Fruit fly (Drosophila melanogaster) Kc167 (cell line): Measurements from ENCODE around the gene Ripalpha.

Experiments used
- Myc ChIP-seq: fragments of >200 bp; optimal IDR thresholded peaks from 2 replicates; lab custom pipeline; 2017; ENCODE audit warnings: missing external identifiers
- Sin3A ChIP-seq: fragments of >200 bp; optimal IDR thresholded peaks from 2 replicates; lab custom pipeline; 2018; ENCODE audit warnings: missing external identifiers
- h ChIP-seq: fragments of >200 bp; optimal IDR thresholded peaks from 3 replicates; lab custom pipeline; 2018; ENCODE audit warnings: missing external identifiers
- insv ChIP-seq: fragments of >200 bp; optimal IDR thresholded peaks from 3 replicates; lab custom pipeline; 2018; ENCODE audit warnings: missing external identifiers
- psq ChIP-seq: fragments of >200 bp; optimal IDR thresholded peaks from 2 replicates; lab custom pipeline; 2017; ENCODE audit warnings: missing external identifiers
- ttk ChIP-seq: sonication (Bioruptor generic); optimal IDR thresholded peaks from 2 replicates; lab custom pipeline; 2017; ENCODE audit warnings: missing external identifiers

- no peak for TF ChIP-seq insv (lab: Kevin White, UChicago)
- no peak for TF ChIP-seq psq (lab: Kevin White, UChicago)
- no peak for TF ChIP-seq Sin3A (lab: Kevin White, UChicago)
- no peak for TF ChIP-seq ttk
- TF ChIP-seq h (lab: Kevin White, UChicago) = no peak
- no peak for TF ChIP-seq Myc
Measured at dm6 chr2L:10230455-10230854, 29.7 kb upstream of the Ripalpha start.
